Worm (Caenorhabditis elegans) whole organism, L2 larva: ENCODE results near the gene daf-19.

Source experiments
- ama-1 ChIP-seq: fragments of 150-350 bp; optimal IDR thresholded peaks from 2 replicates; lab custom pipeline; 2018; ENCODE audit warnings: inconsistent platforms
- blmp-1 ChIP-seq: sonication (generic microtip); optimal IDR thresholded peaks from 2 replicates; lab custom pipeline; 2017; ENCODE audit warnings: missing genetic modification characterization, mild to moderate bottlenecking, missing compliant biosample characterization, antibody characterized with exemption, moderate library complexity; ENCODE audit not compliant: insufficient read depth
- ceh-82 ChIP-seq: fragments of 150-350 bp; optimal IDR thresholded peaks from 2 replicates; lab custom pipeline; 2014; ENCODE audit warnings: missing biosample characterization, missing genetic modification characterization
- crh-2 ChIP-seq: sonication (generic microtip); optimal IDR thresholded peaks from 2 replicates; lab custom pipeline; 2017; ENCODE audit warnings: missing biosample characterization, missing genetic modification characterization
- dmd-4 ChIP-seq: sonication (generic microtip); optimal IDR thresholded peaks from 2 replicates; lab custom pipeline; 2017; ENCODE audit warnings: missing biosample characterization, missing genetic modification characterization
- egl-27 ChIP-seq: sonication (generic microtip); optimal IDR thresholded peaks from 3 replicates; lab custom pipeline; 2017; ENCODE audit warnings: missing biosample characterization, missing genetic modification reagents, missing genetic modification characterization
- lin-13 ChIP-seq: fragments of 150-350 bp; optimal IDR thresholded peaks from 2 replicates; lab custom pipeline; 2014; ENCODE audit warnings: missing biosample characterization, missing genetic modification reagents, missing genetic modification characterization
- lsy-2 ChIP-seq, 2 experiments: fragments of 150-350 bp in 1 of 2; sonication (generic microtip) in 1 of 2; optimal IDR thresholded peaks; 2 replicates each; lab custom pipeline; 2014 to 2017; ENCODE audit warnings: missing biosample characterization in 2 of 2, missing genetic modification characterization in 2 of 2
- nhr-237 ChIP-seq: fragments of 150-350 bp; optimal IDR thresholded peaks from 2 replicates; lab custom pipeline; 2014; ENCODE audit warnings: missing biosample characterization, missing genetic modification characterization
- snpc-4 ChIP-seq: fragments of 150-350 bp; optimal IDR thresholded peaks from 2 replicates; lab custom pipeline; 2014; ENCODE audit warnings: missing biosample characterization, missing genetic modification characterization
- unc-62 ChIP-seq: fragments of 150-350 bp; optimal IDR thresholded peaks from 2 replicates; lab custom pipeline; 2014; ENCODE audit warnings: missing biosample characterization, missing genetic modification reagents, missing genetic modification characterization
- ztf-11 ChIP-seq: sonication (generic microtip); optimal IDR thresholded peaks from 2 replicates; lab custom pipeline; 2017; ENCODE audit warnings: missing biosample characterization, missing genetic modification characterization

ce11 chrII:10203765-10204164, 34.6 kb upstream of the daf-19 start:
- TF ChIP-seq ztf-11 (tag; lab: Kevin White, UChicago) (no peak), crh-2 (tag; lab: Kevin White, UChicago) (no peak), unc-62 (GFP tag; lab: Kevin White, UChicago) (no peak), nhr-237 (no peak), ama-1 (lab: Kevin White, UChicago) (no peak), egl-27 (tag; lab: Kevin White, UChicago) (no peak), lin-13 (GFP tag; lab: Kevin White, UChicago) (no peak), dmd-4 (tag; lab: Kevin White, UChicago) (no peak), blmp-1 (tag; lab: Kevin White, UChicago) (peak; percentile 50), snpc-4 (tag; lab: Kevin White, UChicago) (no peak), ceh-82 (no peak), lsy-2 (tag; optimal IDR thresholded peaks at IDR 0.05; lab: Kevin White, UChicago) (no peak)
